Worm (Caenorhabditis elegans): ENCODE results near the gene C46A5.4.

C46A5.4 gene

ce11 chrIV:7764319-7764718 lies 7.2 kb upstream of the C46A5.4 start:
- no peak for TF ChIP-seq med-1 (GFP tag; optimal IDR thresholded peaks at IDR 0.05; ENCODE audit: insufficient read depth)
- no peak for TF ChIP-seq T22C8.4 (GFP tag; IDR thresholded peaks at IDR 0.05)
- TF ChIP-seq klf-2 (GFP tag; conservative IDR thresholded peaks at IDR 0.05) = no peak
- TF ChIP-seq ztf-29 (GFP tag; IDR thresholded peaks at IDR 0.05) = no peak
- TF ChIP-seq ref-1 (GFP tag; conservative IDR thresholded peaks at IDR 0.05) = no peak
- TF ChIP-seq cog-1 (tag; optimal IDR thresholded peaks at IDR 0.05) = no peak

DNA sequence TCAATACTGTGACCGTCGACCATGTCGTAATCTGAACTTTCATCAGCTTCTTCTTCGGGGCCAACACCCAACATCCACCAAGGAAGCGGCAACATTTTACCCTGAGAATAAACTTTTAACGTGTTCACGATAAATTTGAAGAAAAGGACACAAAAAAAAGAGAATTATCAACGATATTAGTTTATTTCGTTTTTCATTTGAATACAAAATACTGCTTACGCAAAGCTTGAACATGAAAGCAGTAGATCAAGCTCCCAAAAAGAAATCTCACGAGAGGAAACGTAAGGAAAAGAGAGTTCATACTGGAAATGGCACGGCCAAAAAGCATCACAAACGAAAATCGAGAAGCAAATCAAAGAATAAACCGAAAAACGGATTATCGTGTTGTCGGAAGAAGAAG lies 6.6 kb upstream of the C46A5.4 start, which contains the start of the genes C46A5.6 and C46A5.1:
Gene C46A5.6, minus strand, starts transcription at position 101 of the 400 bp plus-strand sequence.
Gene C46A5.1, plus strand, starts transcription at position 184 of the 400 bp plus-strand sequence.
- TF ChIP-seq flt-1 (GFP tag; IDR thresholded peaks at IDR 0.05) (no peak), ztf-23 (GFP tag; IDR thresholded peaks at IDR 0.05) (no peak), ref-1 (GFP tag; conservative IDR thresholded peaks at IDR 0.05) (no peak), med-1 (GFP tag; optimal IDR thresholded peaks at IDR 0.05; ENCODE audit: insufficient read depth) (no peak), ztf-29 (GFP tag; IDR thresholded peaks at IDR 0.05) (no peak), tab-1 (GFP tag; IDR thresholded peaks at IDR 0.05) (no peak)

- TF ChIP-seq cog-1 (tag; optimal IDR thresholded peaks at IDR 0.05) (no peak), tab-1 (GFP tag; IDR thresholded peaks at IDR 0.05) (no peak), ztf-29 (GFP tag; IDR thresholded peaks at IDR 0.05) (no peak), ztf-23 (GFP tag; IDR thresholded peaks at IDR 0.05) (no peak), ref-1 (GFP tag; conservative IDR thresholded peaks at IDR 0.05) (no peak), T22C8.4 (GFP tag; IDR thresholded peaks at IDR 0.05) (no peak), med-1 (GFP tag; optimal IDR thresholded peaks at IDR 0.05; ENCODE audit: insufficient read depth) (no peak), klf-2 (GFP tag; conservative IDR thresholded peaks at IDR 0.05) (no peak), flt-1 (GFP tag; IDR thresholded peaks at IDR 0.05) (no peak)
These were observed 3.0 kb upstream of the C46A5.4 start, which contains the start of gene del-7 for ce11 chrIV:7760117-7760516. TSS of gene del-7 (plus strand) at chrIV:7760417.

DNA sequence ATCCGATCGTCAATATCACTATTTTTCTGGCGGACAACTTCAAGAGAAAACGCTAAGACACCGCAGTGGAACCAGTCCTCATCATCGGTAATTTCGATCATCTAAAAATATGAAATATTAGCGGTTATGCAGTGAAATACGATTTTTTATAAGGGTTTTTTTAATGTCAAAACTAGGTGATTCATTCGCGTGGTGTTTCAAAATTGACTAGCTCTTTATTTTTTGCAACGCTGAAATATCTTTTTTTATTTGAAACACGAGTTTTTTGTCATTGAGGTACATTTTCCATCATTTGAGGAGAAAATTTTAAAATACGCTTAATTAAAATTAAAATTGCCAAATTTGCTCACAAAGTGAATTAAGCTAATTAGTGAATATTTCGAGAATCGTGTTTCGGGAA lies 2.4 kb upstream of the C46A5.4 start, which contains the start of gene dsb-3:
Gene dsb-3, minus strand, starts transcription at position 101 of the 400 bp plus-strand sequence.
- TF ChIP-seq cog-1 (tag; optimal IDR thresholded peaks at IDR 0.05) (no peak), ztf-29 (GFP tag; IDR thresholded peaks at IDR 0.05) (no peak), klf-2 (GFP tag; conservative IDR thresholded peaks at IDR 0.05) (no peak), flt-1 (GFP tag; IDR thresholded peaks at IDR 0.05) (no peak), ref-1 (GFP tag; conservative IDR thresholded peaks at IDR 0.05) (no peak), ztf-23 (GFP tag; IDR thresholded peaks at IDR 0.05) (no peak), tab-1 (GFP tag; IDR thresholded peaks at IDR 0.05) (no peak), T22C8.4 (GFP tag; IDR thresholded peaks at IDR 0.05) (no peak)

DNA sequence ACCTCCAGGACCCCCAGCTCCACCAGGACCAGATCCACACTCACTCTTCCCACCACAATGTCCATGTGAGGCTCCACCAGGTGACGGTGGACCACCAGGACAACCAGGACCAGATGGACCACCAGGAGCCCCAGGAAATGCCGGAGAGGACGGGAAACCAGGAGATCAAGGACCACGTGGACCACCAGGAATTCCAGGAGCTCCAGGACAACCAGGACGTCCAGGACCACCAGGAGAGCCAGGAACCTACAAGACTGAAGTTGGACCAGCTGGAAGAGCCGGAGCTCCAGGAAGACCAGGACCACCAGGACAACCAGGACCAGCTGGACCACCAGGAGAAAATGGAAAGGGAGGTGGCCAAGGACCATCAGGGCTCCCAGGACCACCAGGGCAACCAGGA lies 3.0 kb downstream of the C46A5.4 start:
- no peak for TF ChIP-seq med-1 (GFP tag; optimal IDR thresholded peaks at IDR 0.05; ENCODE audit: insufficient read depth)
- no peak for TF ChIP-seq klf-2 (GFP tag; conservative IDR thresholded peaks at IDR 0.05)
- TF ChIP-seq flt-1 (GFP tag; IDR thresholded peaks at IDR 0.05) = no peak
- TF ChIP-seq ztf-29 (GFP tag; IDR thresholded peaks at IDR 0.05) = no peak
- TF ChIP-seq ztf-23 (GFP tag; IDR thresholded peaks at IDR 0.05) = no peak
- TF ChIP-seq tab-1 (GFP tag; IDR thresholded peaks at IDR 0.05) = no peak
- no peak for TF ChIP-seq cog-1 (tag; optimal IDR thresholded peaks at IDR 0.05)
- no peak for TF ChIP-seq ref-1 (GFP tag; conservative IDR thresholded peaks at IDR 0.05)
- TF ChIP-seq T22C8.4 (GFP tag; IDR thresholded peaks at IDR 0.05) = no peak

DNA sequence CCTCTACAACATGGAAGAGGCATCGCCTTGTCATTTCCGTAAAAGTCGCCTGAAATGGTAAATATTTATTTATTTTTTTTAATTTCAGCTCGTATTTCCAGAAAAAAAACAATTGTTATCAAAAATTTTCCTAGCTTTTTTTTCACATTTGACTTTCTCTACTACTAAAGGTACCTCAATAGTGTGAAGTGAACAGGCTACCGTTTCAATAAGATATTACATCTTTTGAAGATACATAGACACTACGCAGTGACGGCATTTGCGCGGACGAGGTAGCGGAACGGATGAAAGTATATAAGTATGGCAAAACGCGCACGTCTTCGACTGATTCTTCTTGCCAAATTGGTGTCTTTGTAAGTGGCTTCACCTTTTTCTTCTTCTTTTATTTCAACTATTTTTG lies 4.0 kb downstream of the C46A5.4 start, which contains the start of gene col-14:
Gene col-14, plus strand, starts transcription at position 301 of the 400 bp plus-strand sequence.
- TF ChIP-seq med-1 (GFP tag; optimal IDR thresholded peaks at IDR 0.05; ENCODE audit: insufficient read depth) = no peak
- no peak for TF ChIP-seq ref-1 (GFP tag; conservative IDR thresholded peaks at IDR 0.05)
- TF ChIP-seq flt-1 (GFP tag; IDR thresholded peaks at IDR 0.05) = no peak
- no peak for TF ChIP-seq ztf-29 (GFP tag; IDR thresholded peaks at IDR 0.05)
- no peak for TF ChIP-seq T22C8.4 (GFP tag; IDR thresholded peaks at IDR 0.05)
- TF ChIP-seq cog-1 (tag; optimal IDR thresholded peaks at IDR 0.05) = no peak
- no peak for TF ChIP-seq ztf-23 (GFP tag; IDR thresholded peaks at IDR 0.05)
- no peak for TF ChIP-seq tab-1 (GFP tag; IDR thresholded peaks at IDR 0.05)
- no peak for TF ChIP-seq klf-2 (GFP tag; conservative IDR thresholded peaks at IDR 0.05)

- no peak for TF ChIP-seq flt-1 (GFP tag; IDR thresholded peaks at IDR 0.05)
These were observed 9.3 kb downstream of the C46A5.4 start, which contains the start of gene klo-1 for ce11 chrIV:7747838-7748237. TSS of gene klo-1 (minus strand) at chrIV:7748225.

DNA sequence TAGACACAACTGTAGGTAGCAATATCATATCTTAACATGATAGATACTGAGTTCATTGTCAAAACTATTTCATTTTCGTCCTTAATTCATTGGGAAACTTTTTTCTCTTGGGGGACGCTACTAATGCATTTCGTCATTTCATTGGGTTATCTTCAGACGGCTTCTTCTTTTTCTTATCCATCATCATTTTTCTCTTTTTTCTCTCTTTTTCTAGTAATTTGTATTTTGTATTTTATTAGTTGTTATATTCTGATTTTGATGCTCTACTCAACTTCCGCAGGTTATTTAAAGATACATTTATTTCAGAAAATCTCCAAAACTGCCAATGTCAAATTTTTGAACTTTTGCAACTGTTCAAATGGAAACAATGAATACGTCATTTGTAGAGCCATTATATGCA lies 13.6 kb downstream of the C46A5.4 start, which contains the start of gene npr-35:
Gene npr-35, plus strand, starts transcription at position 301 of the 400 bp plus-strand sequence.
- TF ChIP-seq klf-2 (GFP tag; conservative IDR thresholded peaks at IDR 0.05) = no peak
- TF ChIP-seq ztf-29 (GFP tag; IDR thresholded peaks at IDR 0.05) = no peak
- TF ChIP-seq ref-1 (GFP tag; conservative IDR thresholded peaks at IDR 0.05) = no peak
- TF ChIP-seq T22C8.4 (GFP tag; IDR thresholded peaks at IDR 0.05) = no peak
- no peak for TF ChIP-seq cog-1 (tag; optimal IDR thresholded peaks at IDR 0.05)
- no peak for TF ChIP-seq flt-1 (GFP tag; IDR thresholded peaks at IDR 0.05)
- no peak for TF ChIP-seq ztf-23 (GFP tag; IDR thresholded peaks at IDR 0.05)
- no peak for TF ChIP-seq tab-1 (GFP tag; IDR thresholded peaks at IDR 0.05)
- no peak for TF ChIP-seq med-1 (GFP tag; optimal IDR thresholded peaks at IDR 0.05; ENCODE audit: insufficient read depth)

- TF ChIP-seq ref-1 (GFP tag; conservative IDR thresholded peaks at IDR 0.05) (no peak), tab-1 (GFP tag; IDR thresholded peaks at IDR 0.05) (no peak), ztf-23 (GFP tag; IDR thresholded peaks at IDR 0.05) (no peak), klf-2 (GFP tag; conservative IDR thresholded peaks at IDR 0.05) (no peak), T22C8.4 (GFP tag; IDR thresholded peaks at IDR 0.05) (no peak), med-1 (GFP tag; optimal IDR thresholded peaks at IDR 0.05; ENCODE audit: insufficient read depth) (no peak), cog-1 (tag; optimal IDR thresholded peaks at IDR 0.05) (no peak)
These were observed 20.5 kb downstream of the C46A5.4 start for ce11 chrIV:7736616-7737015.

DNA sequence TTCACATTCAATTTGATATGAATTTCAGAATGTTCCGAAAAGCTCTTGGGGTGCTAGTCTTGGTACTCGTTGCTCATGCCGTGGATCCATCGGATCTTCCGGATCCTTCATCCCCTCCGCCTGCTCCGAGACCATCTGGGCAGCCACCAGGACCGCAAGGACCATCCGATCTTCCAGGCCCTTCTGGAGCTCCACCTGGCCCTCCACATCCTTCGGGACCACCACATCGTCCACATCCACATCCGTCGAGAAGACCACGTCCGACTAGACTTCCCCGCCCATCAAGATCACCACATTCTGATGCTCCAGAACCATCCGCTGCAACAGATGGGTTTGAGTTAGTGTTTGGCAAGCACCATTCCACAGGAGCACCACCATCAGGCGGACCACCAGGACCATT lies 22.5 kb downstream of the C46A5.4 start, which contains the start of gene clx-1:
Gene clx-1, plus strand, starts transcription at position 30 of the 400 bp plus-strand sequence.
- TF ChIP-seq flt-1 (GFP tag; IDR thresholded peaks at IDR 0.05) (no peak), T22C8.4 (GFP tag; IDR thresholded peaks at IDR 0.05) (no peak), ref-1 (GFP tag; conservative IDR thresholded peaks at IDR 0.05) (no peak), ztf-23 (GFP tag; IDR thresholded peaks at IDR 0.05) (no peak), ztf-29 (GFP tag; IDR thresholded peaks at IDR 0.05) (no peak), klf-2 (GFP tag; conservative IDR thresholded peaks at IDR 0.05) (no peak), tab-1 (GFP tag; IDR thresholded peaks at IDR 0.05) (no peak), med-1 (GFP tag; optimal IDR thresholded peaks at IDR 0.05; ENCODE audit: insufficient read depth) (no peak), cog-1 (tag; optimal IDR thresholded peaks at IDR 0.05) (no peak)
